Fruit fly (Drosophila melanogaster): Measurements from ENCODE around the gene CG9609.

Gene CG9609

DNA sequence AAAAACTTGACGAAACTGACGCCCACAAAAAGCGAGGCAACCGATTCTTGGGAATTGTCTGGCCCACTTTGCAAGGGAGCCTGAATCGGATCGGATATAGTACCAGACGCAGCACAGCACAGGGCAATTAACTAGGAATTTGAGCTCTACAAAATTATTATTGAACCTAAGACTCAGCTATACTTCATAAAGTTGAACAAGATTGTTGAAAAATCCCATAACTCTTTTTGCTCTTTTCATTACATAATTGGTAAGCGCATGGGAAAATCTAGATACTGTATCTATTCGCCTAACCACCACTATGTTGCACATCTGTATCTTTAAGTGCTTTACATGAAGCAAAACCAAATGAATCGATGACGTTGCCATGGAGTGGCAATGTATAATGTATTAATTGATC, 46.3 kb upstream of the CG9609 start (continued):
- peak; percentile 91 for TF ChIP-seq CG1603 (tag; optimal IDR thresholded peaks at IDR 0.05)
- TF ChIP-seq CG17568 (GFP tag; optimal IDR thresholded peaks at IDR 0.05): peak; percentile 49
- TF ChIP-seq luna (GFP tag; optimal IDR thresholded peaks at IDR 0.05): no peak
- peak; percentile 37; the same call in 1 of the 2 replicates for TF ChIP-seq CG4360 (GFP tag; IDR thresholded peaks at IDR 0.05)
- TF ChIP-seq Hsf (GFP tag; optimal IDR thresholded peaks at IDR 0.05): peak; percentile 68
- TF ChIP-seq wek (GFP tag; optimal IDR thresholded peaks at IDR 0.05): peak; percentile 40
- no peak for TF ChIP-seq CG6683 (GFP tag; optimal IDR thresholded peaks at IDR 0.05)
- no peak for TF ChIP-seq ftz-f1 (GFP tag; optimal IDR thresholded peaks at IDR 0.05)
- TF ChIP-seq psq (GFP tag; optimal IDR thresholded peaks at IDR 0.05): no peak
- peak; percentile 40 for TF ChIP-seq disco-r (GFP tag; optimal IDR thresholded peaks at IDR 0.05)
- peak; percentile 79 for TF ChIP-seq CG6689 (GFP tag; IDR thresholded peaks at IDR 0.05)
- TF ChIP-seq CG43689 (GFP tag; IDR thresholded peaks at IDR 0.05): peak; percentile 47; the same call in 1 of the 2 replicates
- peak; percentile 57 for TF ChIP-seq CG2202 (tag; optimal IDR thresholded peaks at IDR 0.05)
- no peak for TF ChIP-seq crc (GFP tag; optimal IDR thresholded peaks at IDR 0.05)
- peak; percentile 78 for TF ChIP-seq CG17829 (tag; optimal IDR thresholded peaks at IDR 0.05)
- TF ChIP-seq gce (GFP tag; IDR thresholded peaks at IDR 0.05): peak; percentile 66; the same call in 2 of the 3 replicates
- no peak for TF ChIP-seq hth (optimal IDR thresholded peaks at IDR 0.05)
- TF ChIP-seq GATAe (GFP tag; conservative IDR thresholded peaks at IDR 0.05): no peak
- no peak for TF ChIP-seq kni (GFP tag; optimal IDR thresholded peaks at IDR 0.05)
- TF ChIP-seq peb (GFP tag; IDR thresholded peaks at IDR 0.05): peak; percentile 54
- peak; percentile 77 for TF ChIP-seq CG12071 (GFP tag; optimal IDR thresholded peaks at IDR 0.05)
- TF ChIP-seq CG10654 (GFP tag; optimal IDR thresholded peaks at IDR 0.05): peak; percentile 65
- TF ChIP-seq fd3F (GFP tag; optimal IDR thresholded peaks at IDR 0.05): peak; percentile 43
- peak; percentile 70 for TF ChIP-seq ara (GFP tag; IDR thresholded peaks at IDR 0.05)
- peak; percentile 61; the same call in 1 of the 3 replicates for TF ChIP-seq CG34422 (GFP tag; IDR thresholded peaks at IDR 0.05)
- no peak for TF ChIP-seq NK7.1 (GFP tag; optimal IDR thresholded peaks at IDR 0.05)
- 0 out of 2 replicates have a peak, but pooled peaks have one; percentile 15 for TF ChIP-seq NFAT (GFP tag; IDR thresholded peaks at IDR 0.05)
- TF ChIP-seq amos (GFP tag; IDR thresholded peaks at IDR 0.05; ENCODE audit: partially characterized antibody): no peak
- peak; percentile 77 for TF ChIP-seq NfI (GFP tag; optimal IDR thresholded peaks at IDR 0.05)
- peak; percentile 46; the same call in 2 of the 3 replicates for TF ChIP-seq B-H1 (GFP tag; IDR thresholded peaks at IDR 0.05)
- TF ChIP-seq her (GFP tag; optimal IDR thresholded peaks at IDR 0.05): peak; percentile 56
- peak; percentile 45 for TF ChIP-seq Lhr (GFP tag; optimal IDR thresholded peaks at IDR 0.05)
- peak; percentile 62 for TF ChIP-seq Atf3 (GFP tag; optimal IDR thresholded peaks at IDR 0.05)
- TF ChIP-seq salm (tag; optimal IDR thresholded peaks at IDR 0.05): peak; percentile 65
- TF ChIP-seq CG3847 (GFP tag; IDR thresholded peaks at IDR 0.05): peak; percentile 55
- peak; percentile 52 for TF ChIP-seq twi (tag; optimal IDR thresholded peaks at IDR 0.05)
- TF ChIP-seq pb (GFP tag; optimal IDR thresholded peaks at IDR 0.05): peak; percentile 63
- TF ChIP-seq Kr (GFP tag; optimal IDR thresholded peaks at IDR 0.05): no peak
- peak; percentile 64 for TF ChIP-seq esg (GFP tag; conservative IDR thresholded peaks at IDR 0.05)
- no peak for TF ChIP-seq toy (GFP tag; IDR thresholded peaks at IDR 0.05)
- TF ChIP-seq D (optimal IDR thresholded peaks at IDR 0.05): no peak
- TF ChIP-seq D (GFP tag; optimal IDR thresholded peaks at IDR 0.05): peak; percentile 82
- TF ChIP-seq unpg (GFP tag; optimal IDR thresholded peaks at IDR 0.05): peak; percentile 83
- no peak for TF ChIP-seq fd102C (GFP tag; optimal IDR thresholded peaks at IDR 0.05)
- peak; percentile 65 for TF ChIP-seq CG9437 (GFP tag; optimal IDR thresholded peaks at IDR 0.05)
- TF ChIP-seq CG30431 (GFP tag; optimal IDR thresholded peaks at IDR 0.05): peak; percentile 64
- peak; percentile 83 for TF ChIP-seq Ptx1 (GFP tag; IDR thresholded peaks at IDR 0.05)
- TF ChIP-seq bcd (GFP tag; optimal IDR thresholded peaks at IDR 0.05): peak; percentile 71
- peak; percentile 67 for TF ChIP-seq Mrtf (GFP tag; IDR thresholded peaks at IDR 0.05)
- no peak for TF ChIP-seq bigmax (GFP tag; optimal IDR thresholded peaks at IDR 0.05)
- TF ChIP-seq HmgD (GFP tag; optimal IDR thresholded peaks at IDR 0.05): peak; percentile 7
- TF ChIP-seq CG4328 (GFP tag; optimal IDR thresholded peaks at IDR 0.05): peak; percentile 19
